Fruit fly (Drosophila melanogaster): ENCODE data around the gene CG10132.

CG10132 gene

dm6 chr2L:19572496-19573317 lies 54.1 kb downstream of the CG10132 start (continued):
- peak; percentile 76 for TF ChIP-seq CG8319 (GFP tag; optimal IDR thresholded peaks at IDR 0.05)
- peak; percentile 93 for TF ChIP-seq CG10669 (GFP tag; optimal IDR thresholded peaks at IDR 0.05)
- TF ChIP-seq Gug (GFP tag; IDR thresholded peaks at IDR 0.05) = peak; percentile 79
- peak; percentile 95 for TF ChIP-seq CG8119 (GFP tag; IDR thresholded peaks at IDR 0.05)
- peak; percentile 98 for TF ChIP-seq Eip78C (GFP tag)
- TF ChIP-seq CG10631 (GFP tag; optimal IDR thresholded peaks at IDR 0.05) = peak; percentile 93
- peak; percentile 88 for TF ChIP-seq Ets21C (GFP tag; optimal IDR thresholded peaks at IDR 0.05)
- TF ChIP-seq CG11762 (GFP tag; optimal IDR thresholded peaks at IDR 0.05; ENCODE audit: insufficient read depth) = peak; percentile 87
- TF ChIP-seq CG4318 (GFP tag; optimal IDR thresholded peaks at IDR 0.05) = peak; percentile 93
- TF ChIP-seq lz (GFP tag; optimal IDR thresholded peaks at IDR 0.05) = peak; percentile 95

DNA sequence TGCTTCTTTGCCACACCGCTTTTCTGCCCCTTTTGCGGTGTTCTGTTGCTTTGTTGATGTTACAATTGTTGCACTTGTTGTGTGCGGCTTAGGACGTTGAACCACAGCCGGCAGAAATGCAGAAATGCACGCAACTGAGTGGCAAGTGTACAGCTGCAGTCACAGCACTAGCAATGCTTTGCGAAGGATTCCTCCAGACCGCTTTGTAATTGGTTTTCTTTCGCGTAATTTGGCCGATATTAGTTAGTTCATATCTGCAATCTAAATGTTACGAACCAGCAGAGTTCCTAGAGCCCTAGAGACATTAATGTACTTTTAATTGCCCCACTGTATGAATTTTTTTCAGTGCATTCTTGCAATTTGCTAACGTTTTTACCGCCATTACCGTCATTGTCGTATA lies 55.7 kb downstream of the CG10132 start:
- TF ChIP-seq net (GFP tag; optimal IDR thresholded peaks at IDR 0.05) (peak; percentile 60), CG16779 (tag; optimal IDR thresholded peaks at IDR 0.05) (peak; percentile 3), CG15336 (GFP tag; IDR thresholded peaks at IDR 0.05) (peak; percentile 42; the same call in 1 of the 2 replicates), Hr4 (GFP tag; optimal IDR thresholded peaks at IDR 0.05) (peak; percentile 57), CG31627 (GFP tag; optimal IDR thresholded peaks at IDR 0.05) (peak; percentile 34), Ets96B (tag; optimal IDR thresholded peaks at IDR 0.05) (peak; percentile 68), Ets21C (GFP tag; optimal IDR thresholded peaks at IDR 0.05) (peak; percentile 13), CG8632 (GFP tag; optimal IDR thresholded peaks at IDR 0.05) (no peak), acj6 (GFP tag; optimal IDR thresholded peaks at IDR 0.05) (peak; percentile 49), CG6792 (GFP tag; optimal IDR thresholded peaks at IDR 0.05) (no peak), Hr38 (GFP tag; optimal IDR thresholded peaks at IDR 0.05) (no peak), fkh (GFP tag; optimal IDR thresholded peaks at IDR 0.05) (no peak), CG7368 (GFP tag; optimal IDR thresholded peaks at IDR 0.05) (peak; percentile 26), fd59A (GFP tag; optimal IDR thresholded peaks at IDR 0.05) (peak; percentile 35), dsx (GFP tag; optimal IDR thresholded peaks at IDR 0.05; ENCODE audit: poor library complexity, severe bottlenecking) (peak; percentile 73), CG4318 (GFP tag; optimal IDR thresholded peaks at IDR 0.05) (peak; percentile 48), esn (GFP tag; optimal IDR thresholded peaks at IDR 0.05) (peak; percentile 30), Lpt (GFP tag; optimal IDR thresholded peaks at IDR 0.05) (no peak), CG34406 (GFP tag; optimal IDR thresholded peaks at IDR 0.05) (peak; percentile 26), CG6276 (GFP tag; optimal IDR thresholded peaks at IDR 0.05) (peak; percentile 69), CG32006 (GFP tag; optimal IDR thresholded peaks at IDR 0.05) (peak; percentile 66), CG11902 (GFP tag; optimal IDR thresholded peaks at IDR 0.05) (no peak), OdsH (GFP tag; optimal IDR thresholded peaks at IDR 0.05) (peak; percentile 62), CG11294 (GFP tag; IDR thresholded peaks at IDR 0.05) (no peak), CG6808 (GFP tag; optimal IDR thresholded peaks at IDR 0.05) (peak; percentile 54), Met (GFP tag; optimal IDR thresholded peaks at IDR 0.05) (peak; percentile 59), CG3919 (GFP tag; optimal IDR thresholded peaks at IDR 0.05) (peak; percentile 64), Gug (GFP tag; IDR thresholded peaks at IDR 0.05) (peak; percentile 47; the same call in 1 of the 2 replicates), CG8119 (GFP tag; IDR thresholded peaks at IDR 0.05) (0 out of 3 replicates have a peak, but pooled peaks have one; percentile 55), dac (GFP tag; optimal IDR thresholded peaks at IDR 0.05) (peak; percentile 27), CG10669 (GFP tag; optimal IDR thresholded peaks at IDR 0.05) (peak; percentile 70), Sox102F (GFP tag; optimal IDR thresholded peaks at IDR 0.05) (peak; percentile 24), pdm3 (GFP tag; optimal IDR thresholded peaks at IDR 0.05) (peak; percentile 37), eg (GFP tag; IDR thresholded peaks at IDR 0.05) (peak; percentile 53), svp (GFP tag) (peak; percentile 79), Sox14 (GFP tag; optimal IDR thresholded peaks at IDR 0.05) (peak; percentile 39), CG6854 (GFP tag; optimal IDR thresholded peaks at IDR 0.05) (no peak), CG10631 (GFP tag; optimal IDR thresholded peaks at IDR 0.05) (peak; percentile 59), CG1621 (tag; optimal IDR thresholded peaks at IDR 0.05) (no peak), lz (GFP tag; optimal IDR thresholded peaks at IDR 0.05) (peak; percentile 8), CG9139 (GFP tag; optimal IDR thresholded peaks at IDR 0.05) (no peak), topi (GFP tag; optimal IDR thresholded peaks at IDR 0.05) (peak; percentile 56), spab (GFP tag; optimal IDR thresholded peaks at IDR 0.05) (peak; percentile 25), Eip93F (GFP tag; optimal IDR thresholded peaks at IDR 0.05) (no peak)
